Fruit fly (Drosophila melanogaster) S2 (cell line): ENCODE results near the gene rpk.

Experiments used
- CG8478 ChIP-seq: fragments of >200 bp; optimal IDR thresholded peaks from 2 replicates; lab custom pipeline; 2018
- CTCF ChIP-seq, 2 experiments: fragments of >200 bp; optimal IDR thresholded peaks; 2 replicates each; lab custom pipeline; 2018

rpk gene

DNA sequence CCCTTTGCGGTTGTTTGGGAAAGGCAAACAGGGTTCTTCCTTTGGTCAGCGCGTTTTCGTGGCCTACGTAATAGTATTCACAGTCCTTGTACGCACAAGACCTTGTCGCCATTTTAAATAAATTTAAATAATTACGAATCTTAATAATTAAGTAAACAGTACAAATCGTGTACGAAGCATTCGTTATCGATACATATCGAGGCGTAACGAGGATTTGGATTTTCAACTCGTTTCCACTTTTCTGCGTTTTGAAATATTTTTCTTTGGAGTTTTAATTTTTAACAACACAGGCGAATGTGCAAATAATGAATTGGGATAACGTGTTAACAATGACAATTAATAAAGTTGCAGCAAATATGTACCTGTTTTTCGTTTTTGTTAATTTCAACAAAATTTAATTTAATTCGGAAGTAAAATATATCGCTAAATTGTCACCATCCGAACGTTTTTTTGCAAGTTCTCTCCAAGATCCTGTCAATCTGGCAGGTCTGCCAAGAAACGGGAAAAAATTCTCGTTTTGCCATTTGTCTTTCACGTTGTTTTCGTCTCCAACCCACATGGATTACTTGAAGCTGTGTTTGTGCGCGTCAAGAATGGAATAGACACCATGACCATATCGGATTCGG is at the start of gene rpk, which contains the start of gene Dlip2:
TSS of gene rpk (plus strand) at position 525 of the 626 bp plus-strand sequence.
TSS of gene Dlip2 (minus strand) at position 199 of the 626 bp plus-strand sequence.
- TF ChIP-seq CG8478 (lab: Kevin White, UChicago) (no peak), CTCF (optimal IDR thresholded peaks at IDR 0.05; lab: Kevin White, UChicago) (no peak)

DNA sequence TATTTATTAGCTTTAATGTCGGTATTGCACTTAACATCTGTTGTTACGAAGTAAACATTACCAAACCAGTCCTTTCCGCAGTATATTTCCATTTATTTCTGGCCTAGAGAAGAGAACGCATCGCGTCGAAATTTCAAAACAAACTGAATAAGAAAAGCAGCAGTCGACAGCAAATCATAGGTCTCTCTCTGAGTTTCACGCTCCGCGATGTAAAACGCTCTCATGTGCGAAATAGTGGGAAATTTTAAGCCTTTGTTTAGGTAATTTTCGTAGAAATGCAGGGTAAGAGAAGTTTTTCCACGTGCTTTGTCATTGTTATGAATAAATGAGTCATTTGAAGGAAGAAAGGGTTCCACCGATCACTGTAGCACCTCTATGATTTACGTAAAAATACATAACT is 46.2 kb upstream of the rpk start:
- TF ChIP-seq CG8478 (lab: Kevin White, UChicago) (no peak), CTCF (optimal IDR thresholded peaks at IDR 0.05; lab: Kevin White, UChicago) (no peak)

DNA sequence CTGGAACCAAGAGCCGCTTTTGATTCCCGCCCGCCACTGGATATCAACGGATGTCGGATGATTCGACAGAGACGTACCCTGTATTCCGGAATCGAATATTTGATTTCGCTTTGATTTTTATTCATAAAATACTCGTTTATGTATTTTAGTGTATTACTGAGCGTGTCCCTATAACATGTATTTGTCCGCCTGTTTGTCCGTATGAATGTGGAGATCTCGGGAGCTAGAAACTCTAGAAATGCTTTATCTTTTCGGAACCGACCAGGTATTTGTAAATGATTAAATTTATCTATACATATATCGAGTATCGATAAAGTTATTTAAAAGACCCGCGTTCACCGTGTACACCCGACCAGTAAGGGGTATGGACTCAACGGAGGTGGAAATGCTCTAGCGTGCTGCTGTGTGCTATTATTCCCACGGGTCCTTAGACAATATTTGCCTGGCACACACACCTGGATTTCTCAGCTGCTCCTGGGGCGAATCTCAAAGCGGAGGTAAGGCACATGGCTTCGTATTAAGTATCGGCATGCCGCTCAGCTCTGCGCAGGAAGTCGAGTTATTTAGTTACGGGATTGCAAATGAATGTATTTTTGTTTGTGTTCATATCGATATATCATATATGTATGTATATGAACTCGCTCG is 43.8 kb upstream of the rpk start:
- no peak for TF ChIP-seq CTCF (optimal IDR thresholded peaks at IDR 0.05; lab: Kevin White, UChicago)
- TF ChIP-seq CG8478 (lab: Kevin White, UChicago) = no peak

DNA sequence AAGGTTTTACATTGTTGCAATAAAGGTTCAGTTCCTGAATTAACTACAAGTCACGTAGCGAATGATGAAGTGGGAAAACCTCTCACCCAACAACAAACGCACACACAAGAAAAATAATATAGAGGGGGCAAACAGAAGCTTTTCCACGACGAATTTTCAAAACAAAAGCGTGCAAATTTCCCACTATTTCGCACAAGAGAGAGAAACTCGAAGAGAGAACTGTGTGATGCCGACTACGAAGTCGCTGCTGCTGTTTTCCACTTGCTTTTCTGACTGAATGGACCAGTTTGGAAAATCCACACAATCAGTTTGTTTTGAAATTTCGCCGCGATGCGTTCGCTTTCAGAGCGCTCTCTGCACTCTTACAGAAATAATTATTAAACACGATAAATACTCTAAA is 33.2 kb upstream of the rpk start, which contains the start of gene 5-HT2A:
TSS of gene 5-HT2A (plus strand) at position 301 of the 400 bp plus-strand sequence.
- TF ChIP-seq CG8478 (lab: Kevin White, UChicago) = no peak
- no peak for TF ChIP-seq CTCF (optimal IDR thresholded peaks at IDR 0.05; lab: Kevin White, UChicago)

DNA sequence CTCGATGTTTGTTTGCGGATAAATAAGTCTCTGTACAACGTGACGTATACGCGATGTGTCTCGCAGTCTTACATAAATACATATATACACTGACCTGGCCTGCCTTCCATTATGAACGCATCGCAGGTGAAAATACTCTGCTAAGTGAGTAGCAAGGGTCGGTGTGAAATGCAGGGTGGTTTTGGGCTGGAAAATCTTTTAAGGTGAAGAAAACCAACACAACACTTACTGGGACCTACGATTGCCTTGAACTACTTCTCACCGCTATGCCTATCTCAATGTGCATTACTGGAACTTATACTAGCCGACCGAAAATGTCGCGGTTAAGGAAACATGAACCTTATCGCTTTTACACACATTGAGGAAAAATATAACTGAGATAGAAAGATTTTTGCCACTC is 29.7 kb upstream of the rpk start:
- no peak for TF ChIP-seq CG8478 (lab: Kevin White, UChicago)
- TF ChIP-seq CTCF (optimal IDR thresholded peaks at IDR 0.05; lab: Kevin White, UChicago) = no peak

DNA sequence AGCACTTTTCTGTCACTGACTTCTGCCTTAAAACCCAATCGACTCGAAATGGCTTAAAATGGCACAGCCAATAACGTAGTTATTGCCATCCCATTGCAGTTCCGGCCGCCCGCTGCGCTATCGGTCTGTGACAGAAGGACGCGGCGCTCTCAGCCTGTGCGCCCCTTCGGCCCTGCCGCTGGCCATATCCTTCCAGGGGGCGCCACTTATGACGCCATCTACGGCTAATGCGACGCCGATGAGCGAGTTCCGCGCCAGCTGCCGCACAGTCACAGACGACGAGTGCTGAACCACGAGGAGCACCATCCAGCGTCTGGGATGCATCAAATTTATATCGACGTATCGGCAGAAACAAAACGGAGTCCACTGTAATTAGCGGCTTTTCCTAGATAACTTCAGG is 13.1 kb upstream of the rpk start:
- TF ChIP-seq CTCF (optimal IDR thresholded peaks at IDR 0.05; lab: Kevin White, UChicago) (peak; percentile 59 to 76), CG8478 (lab: Kevin White, UChicago) (no peak)

DNA sequence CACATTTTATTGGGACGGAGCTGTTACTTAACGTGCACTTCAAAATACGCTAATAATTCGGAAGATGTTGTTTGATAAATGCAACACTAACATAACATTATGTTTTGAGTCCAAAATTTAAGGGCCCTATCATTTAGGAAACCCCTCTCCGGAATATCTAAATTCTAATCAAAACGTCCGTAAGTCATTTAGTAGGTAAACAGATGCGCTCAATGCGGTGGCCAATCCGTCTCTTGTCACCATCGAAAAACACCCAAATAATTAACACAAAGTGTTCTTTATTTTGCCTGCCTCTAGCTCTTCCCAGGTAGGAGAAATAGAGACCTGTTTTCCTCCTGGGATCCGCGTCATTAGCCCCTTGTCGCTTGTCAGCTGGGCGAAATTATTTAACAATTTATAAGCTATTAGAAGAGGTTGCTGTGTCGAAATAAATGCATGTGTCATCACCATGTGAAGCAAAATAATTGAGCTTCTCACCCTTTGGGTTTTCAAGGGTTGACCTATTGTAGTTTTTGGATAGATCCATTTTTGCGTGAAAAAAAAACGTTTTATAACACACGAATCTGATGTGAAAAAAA is 11.4 kb upstream of the rpk start:
- no peak for TF ChIP-seq CG8478 (lab: Kevin White, UChicago)
- no peak for TF ChIP-seq CTCF (optimal IDR thresholded peaks at IDR 0.05; lab: Kevin White, UChicago)

DNA sequence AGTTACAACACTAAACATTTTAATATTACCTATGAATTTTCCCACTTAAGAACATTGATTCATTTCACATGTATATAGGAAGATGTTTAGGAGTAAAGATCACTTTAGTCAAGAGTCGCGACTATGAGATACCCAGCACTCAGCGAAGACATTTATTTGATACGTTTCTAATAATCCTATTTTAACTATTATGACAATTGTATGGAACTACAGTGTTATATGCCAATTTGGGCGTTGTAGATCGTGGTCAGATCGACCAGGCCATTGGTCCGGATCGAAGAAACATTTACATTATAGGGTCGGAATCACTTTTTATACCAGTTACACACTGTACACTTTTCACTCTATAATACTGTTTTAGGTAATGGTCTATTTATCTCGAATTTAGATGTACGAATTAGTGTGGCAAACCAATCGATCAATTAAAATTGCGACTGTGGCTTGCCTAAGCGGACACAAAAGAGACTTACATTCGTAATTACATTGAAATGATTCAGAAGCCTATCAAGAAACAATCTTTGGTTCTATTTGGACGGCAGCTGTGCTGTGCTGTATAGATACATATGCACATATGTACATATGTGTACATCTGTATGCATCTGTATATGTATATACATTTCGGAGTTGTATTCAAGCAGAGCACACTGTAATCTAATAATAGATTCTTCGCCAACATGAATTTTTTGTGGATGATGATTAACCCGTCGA is 5.1 kb upstream of the rpk start:
- TF ChIP-seq CG8478 (lab: Kevin White, UChicago) = no peak
- TF ChIP-seq CTCF (optimal IDR thresholded peaks at IDR 0.05; lab: Kevin White, UChicago) = no peak

DNA sequence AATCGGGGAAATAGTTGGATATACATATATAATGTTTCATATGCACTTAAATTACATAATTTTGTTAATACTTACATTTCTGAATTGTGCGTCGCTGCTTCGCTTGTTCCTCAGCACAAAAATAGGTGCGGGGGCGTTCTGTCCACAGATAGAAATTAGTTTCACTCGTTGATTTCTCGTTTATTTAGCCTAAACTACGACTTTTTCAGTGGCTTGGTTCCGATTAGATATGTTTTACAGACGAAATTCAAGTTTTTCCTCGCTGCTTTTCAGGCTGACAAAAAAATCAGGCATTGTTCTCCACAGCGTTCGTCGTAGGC is 4.6 kb upstream of the rpk start:
- no peak for TF ChIP-seq CG8478 (lab: Kevin White, UChicago)
- TF ChIP-seq CTCF (optimal IDR thresholded peaks at IDR 0.05; lab: Kevin White, UChicago) = no peak

DNA sequence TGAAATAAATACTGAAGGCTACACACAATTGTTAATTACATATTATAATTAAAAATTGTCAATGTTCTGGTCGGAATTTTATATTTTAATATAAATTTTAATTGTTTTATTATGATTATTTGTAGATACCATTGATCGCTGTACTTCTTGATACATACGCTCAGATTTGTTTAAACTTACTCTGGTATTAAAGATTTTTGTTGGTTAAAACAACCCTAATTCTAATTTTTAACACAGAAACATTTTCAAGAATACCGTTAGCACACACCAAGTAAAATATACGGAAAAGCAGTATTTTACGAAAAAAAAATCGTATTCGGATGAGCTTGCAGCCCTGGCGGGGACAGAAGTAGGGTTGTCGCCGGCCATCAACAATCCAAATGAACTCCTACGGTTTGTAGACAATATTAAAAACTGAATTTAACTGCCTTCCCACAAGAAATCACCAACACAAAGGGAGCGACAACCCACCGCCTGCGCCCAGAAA is 4.1 kb upstream of the rpk start, which contains the start of the genes CG9775, MED31 and slx1:
TSS of gene CG9775 (minus strand) at position 223 of the 487 bp plus-strand sequence.
TSS of gene MED31 (plus strand) at position 348 of the 487 bp plus-strand sequence.
TSS of gene slx1 (plus strand) at position 348 of the 487 bp plus-strand sequence.
- TF ChIP-seq CTCF (optimal IDR thresholded peaks at IDR 0.05; lab: Kevin White, UChicago) (no peak), CG8478 (lab: Kevin White, UChicago) (no peak)

DNA sequence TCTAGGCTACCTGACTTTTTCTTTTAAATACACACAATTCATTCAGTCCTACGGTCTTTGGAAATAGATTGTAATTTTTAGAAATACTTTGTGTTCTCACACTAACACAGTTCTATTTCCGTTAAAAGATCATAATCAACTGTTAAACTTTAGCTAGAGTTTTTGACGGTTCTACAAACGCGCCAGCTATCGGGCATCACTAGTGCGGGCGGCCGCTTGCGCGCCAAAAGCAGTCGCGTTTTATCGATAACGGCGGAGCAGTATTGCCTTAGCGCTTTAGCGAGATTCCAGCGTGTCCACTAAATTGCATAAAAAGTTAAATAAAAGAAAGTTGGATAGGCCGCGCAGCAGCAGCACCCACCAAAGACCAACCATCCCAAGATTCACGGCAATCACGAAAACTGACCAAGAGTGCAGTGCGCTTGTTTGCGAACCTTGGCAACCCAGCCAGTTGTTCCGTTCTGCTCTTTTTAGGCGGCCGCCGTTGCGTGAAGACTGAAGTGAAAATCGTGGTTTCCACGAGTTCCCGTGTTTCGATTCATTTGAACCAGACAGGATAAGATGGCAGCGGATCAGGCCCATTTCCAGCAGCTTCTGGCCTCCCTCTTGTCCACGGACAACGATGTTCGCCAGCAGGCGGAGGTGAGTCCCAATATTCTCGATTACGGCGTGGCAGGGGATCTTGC is 3.5 kb downstream of the rpk start, which contains the start of gene Karybeta3:
TSS of gene Karybeta3 (plus strand) at position 51 of the 686 bp plus-strand sequence.
- TF ChIP-seq CG8478 (lab: Kevin White, UChicago) (no peak), CTCF (optimal IDR thresholded peaks at IDR 0.05; lab: Kevin White, UChicago) (peak in 1 of 2 experiments; percentile 55)

DNA sequence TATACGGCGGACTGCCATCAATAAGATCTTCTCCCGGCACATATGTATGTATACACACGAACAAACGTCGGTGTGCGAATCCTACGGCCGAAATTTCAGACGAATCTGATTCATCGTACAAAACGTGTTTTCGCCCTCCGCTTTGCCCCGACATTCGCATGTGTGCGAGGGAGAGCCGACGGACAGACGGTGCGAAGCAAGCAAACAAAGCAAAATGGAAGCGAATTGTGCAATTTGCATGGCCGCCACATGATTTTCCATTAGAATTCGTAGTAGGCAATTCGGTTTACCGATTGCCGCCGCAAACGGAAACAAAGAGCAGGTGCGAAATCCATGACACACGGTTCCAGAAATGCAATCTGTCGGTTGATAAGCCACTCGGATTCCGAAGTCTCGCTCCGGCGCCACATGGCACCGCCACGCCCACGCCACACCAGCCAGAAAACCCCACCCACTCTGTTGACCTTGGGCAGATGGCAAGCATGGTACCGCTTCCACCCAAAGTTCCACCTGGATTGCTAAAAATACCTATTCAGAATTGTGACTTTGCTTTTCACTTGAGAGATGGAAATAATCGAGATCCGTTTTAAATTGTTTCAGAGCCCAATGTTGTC is 4.2 kb downstream of the rpk start:
- TF ChIP-seq CTCF (optimal IDR thresholded peaks at IDR 0.05; lab: Kevin White, UChicago) (no peak), CG8478 (lab: Kevin White, UChicago) (no peak)

DNA sequence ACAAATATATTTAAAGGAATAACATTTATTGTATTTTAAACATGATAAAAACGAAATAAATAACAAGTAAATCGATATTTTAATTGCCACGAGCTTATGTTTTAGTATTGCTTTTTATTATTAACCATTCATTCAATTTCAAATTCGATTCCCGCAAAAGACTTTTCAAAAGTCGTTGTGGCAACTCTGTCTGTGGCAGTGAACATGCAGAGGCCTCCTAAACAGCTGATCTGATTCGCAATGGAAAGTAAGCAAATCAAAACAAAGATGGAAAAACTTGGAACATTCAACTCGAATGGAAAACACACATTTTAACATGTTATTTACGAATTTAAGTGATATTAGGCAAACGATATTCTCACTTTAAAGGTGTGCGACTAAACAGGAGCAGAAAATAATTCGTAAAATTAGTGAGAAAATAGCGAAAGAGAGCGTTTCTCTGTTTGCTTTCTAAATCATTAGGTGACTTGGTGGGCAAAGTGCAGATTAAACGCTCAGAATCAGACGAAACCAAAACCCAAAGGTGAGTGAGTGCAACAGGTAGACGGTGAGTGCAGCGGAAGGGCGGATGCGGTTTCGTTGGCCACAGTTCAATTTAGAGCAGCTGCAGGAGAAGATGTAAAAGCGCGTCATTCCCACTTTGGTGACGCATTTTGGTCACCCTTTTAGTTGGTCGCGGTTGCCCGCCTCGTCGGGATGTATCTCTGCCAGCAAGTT is 8.9 kb downstream of the rpk start, which contains the start of gene spartin:
TSS of gene spartin (plus strand) at position 244 of the 717 bp plus-strand sequence.
- TF ChIP-seq CTCF (optimal IDR thresholded peaks at IDR 0.05; lab: Kevin White, UChicago) = no peak
- TF ChIP-seq CG8478 (lab: Kevin White, UChicago) = no peak
